Fruit fly (Drosophila melanogaster) S2 (cell line): ENCODE results near the gene Jon74E.

ENCODE experiments used
- CG8478 ChIP-seq: fragments of >200 bp; optimal IDR thresholded peaks from 2 replicates; lab custom pipeline; 2018
- CTCF ChIP-seq, 2 experiments: fragments of >200 bp; optimal IDR thresholded peaks; 2 replicates each; lab custom pipeline; 2018

DNA sequence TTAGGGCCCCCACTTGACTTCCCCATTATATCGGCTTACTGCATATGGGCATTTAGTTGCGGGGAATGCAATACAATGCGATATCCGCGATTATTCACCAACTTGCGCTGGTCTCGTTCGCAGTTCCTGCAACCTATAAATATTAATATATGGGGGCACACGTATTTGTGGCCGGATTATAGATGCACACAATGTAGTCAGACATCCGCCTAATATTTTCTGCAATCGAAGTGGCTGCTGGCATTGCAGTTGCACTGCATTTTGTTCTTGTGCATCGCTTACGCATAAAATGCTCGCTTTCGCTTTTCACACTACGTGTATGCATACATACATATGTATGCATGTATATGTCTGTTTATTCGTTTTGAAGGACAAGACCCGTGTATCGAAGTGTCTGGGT is 39.8 kb upstream of the Jon74E start:
- TF ChIP-seq CTCF (optimal IDR thresholded peaks at IDR 0.05; lab: Kevin White, UChicago) = no peak
- TF ChIP-seq CG8478 = no peak
